Fruit fly (Drosophila melanogaster) whole organism, embryonic: ENCODE measurements around the gene CtBP.

Experiments
- Aef1 ChIP-seq: fragments of 200-800 bp; sonication (Bioruptor generic); IDR thresholded peaks from 3 replicates; pipeline ENCODE4 v1.3.6; 2022; ENCODE audit warnings: missing biosample characterization, missing genetic modification characterization
- CG10147 ChIP-seq: fragments of 200-800 bp; sonication (Bioruptor generic); optimal IDR thresholded peaks from 2 replicates; lab custom pipeline; 2019; ENCODE audit warnings: missing biosample characterization, mild to moderate bottlenecking, missing genetic modification characterization, moderate library complexity
- CG10366 ChIP-seq: fragments of 200-800 bp; sonication (Bioruptor generic); IDR thresholded peaks from 2 replicates; pipeline ENCODE4 v1.3.6; 2022; ENCODE audit warnings: missing biosample characterization, missing genetic modification characterization
- CG11456 ChIP-seq: fragments of 200-800 bp; sonication (Bioruptor generic); IDR thresholded peaks from 3 replicates; pipeline ENCODE4 v1.3.6; 2022; ENCODE audit warnings: missing biosample characterization, missing genetic modification characterization
- CG12155 ChIP-seq: fragments of 200-800 bp; sonication (Bioruptor generic); optimal IDR thresholded peaks from 3 replicates; lab custom pipeline; 2016; ENCODE audit warnings: missing biosample characterization, missing genetic modification characterization
- CG14441 ChIP-seq: fragments of 200-800 bp; sonication (Bioruptor generic); IDR thresholded peaks from 2 replicates; pipeline ENCODE4 v1.3.6; 2022; ENCODE audit warnings: missing biosample characterization, missing genetic modification characterization
- CG15073 ChIP-seq: fragments of 200-800 bp; sonication (Bioruptor generic); optimal IDR thresholded peaks from 2 replicates; lab custom pipeline; 2016; ENCODE audit warnings: missing biosample characterization, missing genetic modification characterization
- CG15269 ChIP-seq: fragments of 200-800 bp; sonication (Bioruptor generic); optimal IDR thresholded peaks from 2 replicates; lab custom pipeline; 2018; ENCODE audit warnings: missing biosample characterization, mild to moderate bottlenecking, missing genetic modification characterization, moderate library complexity
- CG17802 ChIP-seq: fragments of 200-800 bp; sonication (Bioruptor generic); optimal IDR thresholded peaks from 2 replicates; lab custom pipeline; 2018; ENCODE audit warnings: missing biosample characterization, mild to moderate bottlenecking, missing genetic modification characterization, moderate library complexity
- CG31441 ChIP-seq: fragments of 200-800 bp; sonication (Bioruptor generic); IDR thresholded peaks from 2 replicates; pipeline ENCODE4 v1.3.6; 2022; ENCODE audit warnings: missing biosample characterization, missing genetic modification characterization
- CG3847 ChIP-seq: fragments of 200-800 bp; sonication (Bioruptor generic); IDR thresholded peaks from 2 replicates; pipeline ENCODE4 v1.3.6; 2022; ENCODE audit warnings: missing biosample characterization, missing genetic modification characterization
- CG4328 ChIP-seq: fragments of 200-800 bp; sonication (Bioruptor generic); optimal IDR thresholded peaks from 3 replicates; lab custom pipeline; 2017; ENCODE audit warnings: missing biosample characterization, missing genetic modification reagents, missing genetic modification characterization
- CG5953 ChIP-seq: fragments of 200-800 bp; sonication (Bioruptor generic); IDR thresholded peaks from 2 replicates; pipeline ENCODE4 v1.3.6; 2022; ENCODE audit warnings: missing biosample characterization, missing genetic modification characterization
- CG6689 ChIP-seq: fragments of 200-800 bp; sonication (Bioruptor generic); IDR thresholded peaks from 2 replicates; pipeline ENCODE4 v1.3.6; 2022; ENCODE audit warnings: missing biosample characterization, missing genetic modification characterization
- CG7745 ChIP-seq: fragments of 200-800 bp; sonication (Bioruptor generic); optimal IDR thresholded peaks from 2 replicates; lab custom pipeline; 2018; ENCODE audit warnings: missing biosample characterization, mild to moderate bottlenecking, missing genetic modification characterization, moderate library complexity
- CG7839 ChIP-seq: fragments of 200-800 bp; sonication (Bioruptor generic); optimal IDR thresholded peaks from 3 replicates; lab custom pipeline; 2018; ENCODE audit warnings: missing biosample characterization, mild to moderate bottlenecking, missing genetic modification characterization, moderate library complexity
- CG9932 ChIP-seq: fragments of 200-800 bp; sonication (Bioruptor generic); IDR thresholded peaks from 2 replicates; pipeline ENCODE4 v1.3.6; 2022; ENCODE audit warnings: missing biosample characterization, missing genetic modification characterization
- D19B ChIP-seq: fragments of 200-800 bp; sonication (Bioruptor generic); optimal IDR thresholded peaks from 2 replicates; lab custom pipeline; 2017; ENCODE audit warnings: missing biosample characterization, mild to moderate bottlenecking, missing genetic modification characterization
- Gug ChIP-seq: fragments of 200-800 bp; sonication (Bioruptor generic); IDR thresholded peaks from 4 replicates; pipeline ENCODE4 v1.3.6; 2022; ENCODE audit warnings: missing biosample characterization, missing genetic modification characterization
- Hey ChIP-seq: fragments of 200-800 bp; sonication (Bioruptor generic); optimal IDR thresholded peaks from 3 replicates; lab custom pipeline; 2018; ENCODE audit warnings: missing biosample characterization, mild to moderate bottlenecking, missing genetic modification characterization
- Hr51 ChIP-seq, 2 experiments: fragments of 200-800 bp; sonication (Bioruptor generic); optimal IDR thresholded peaks; 2 replicates in 1 of 2; 3 replicates in 1 of 2; lab custom pipeline; 2016 to 2018; ENCODE audit warnings: missing biosample characterization in 2 of 2, missing genetic modification characterization in 2 of 2, mild to moderate bottlenecking in 1 of 2, moderate library complexity in 1 of 2
- Med ChIP-seq: fragments of 200-800 bp; sonication (Bioruptor generic); peaks from one replicate; lab custom pipeline; 2016; ENCODE audit warnings: missing biosample characterization, missing genetic modification characterization, mild to moderate bottlenecking, inconsistent platforms, moderate library complexity
- Optix ChIP-seq: fragments of 200-800 bp; sonication (Bioruptor generic); IDR thresholded peaks from 3 replicates; pipeline ENCODE4 v1.3.6; 2022; ENCODE audit warnings: missing biosample characterization, missing genetic modification characterization
- Ptx1 ChIP-seq: fragments of 200-800 bp; sonication (Bioruptor generic); IDR thresholded peaks from 2 replicates; pipeline ENCODE4 v1.3.6; 2022; ENCODE audit warnings: missing biosample characterization, missing genetic modification characterization
- Rfx ChIP-seq: fragments of 200-800 bp; sonication (Bioruptor generic); IDR thresholded peaks from 2 replicates; pipeline ENCODE4 v1.3.6; 2022; ENCODE audit warnings: missing biosample characterization, missing genetic modification characterization
- al ChIP-seq: fragments of 200-800 bp; sonication (Bioruptor generic); IDR thresholded peaks from 2 replicates; pipeline ENCODE4 v1.3.6; 2022; ENCODE audit warnings: missing biosample characterization, missing genetic modification characterization
- grau ChIP-seq: fragments of 200-800 bp; optimal IDR thresholded peaks from 3 replicates; lab custom pipeline; 2019; ENCODE audit warnings: missing biosample characterization, mild to moderate bottlenecking, missing genetic modification characterization, moderate library complexity
- lmd ChIP-seq: fragments of 200-800 bp; sonication (Bioruptor generic); IDR thresholded peaks from 2 replicates; pipeline ENCODE4 v1.3.6; 2022; ENCODE audit warnings: missing biosample characterization, missing genetic modification characterization
- mirr ChIP-seq: fragments of 200-800 bp; sonication (Bioruptor generic); optimal IDR thresholded peaks from 3 replicates; lab custom pipeline; 2018; ENCODE audit warnings: missing biosample characterization, mild to moderate bottlenecking, missing genetic modification characterization
- org-1 ChIP-seq: fragments of 200-800 bp; sonication (Bioruptor generic); optimal IDR thresholded peaks from 2 replicates; lab custom pipeline; 2017; ENCODE audit warnings: missing biosample characterization, missing genetic modification characterization
- pum ChIP-seq: fragments of 200-800 bp; sonication (Bioruptor generic); optimal IDR thresholded peaks from 2 replicates; lab custom pipeline; 2016; ENCODE audit warnings: missing biosample characterization, missing genetic modification characterization
- row ChIP-seq: fragments of 200-800 bp; sonication (Bioruptor generic); IDR thresholded peaks from 3 replicates; pipeline ENCODE4 v1.3.6; 2022; ENCODE audit warnings: missing biosample characterization, missing genetic modification characterization
- sens ChIP-seq: fragments of 200-800 bp; sonication (Bioruptor generic); peaks from one replicate; lab custom pipeline; 2016; ENCODE audit warnings: missing biosample characterization, missing genetic modification characterization
- slbo ChIP-seq: fragments of 200-800 bp; sonication (Bioruptor generic); IDR thresholded peaks from 2 replicates; pipeline ENCODE4 v1.3.6; 2022; ENCODE audit warnings: missing biosample characterization, missing genetic modification characterization
- vvl ChIP-seq: fragments of 200-800 bp; sonication (Bioruptor generic); IDR thresholded peaks from 2 replicates; pipeline ENCODE4 v1.3.6; 2022; ENCODE audit warnings: missing biosample characterization, missing genetic modification characterization
- zfh2 ChIP-seq: fragments of 200-800 bp; sonication (Bioruptor generic); optimal IDR thresholded peaks from 2 replicates; lab custom pipeline; 2016; ENCODE audit warnings: missing biosample characterization, missing genetic modification characterization

The CtBP gene

dm6 chr3R:13039037-13039583 lies 27.7 kb downstream of the CtBP start:
- no peak for TF ChIP-seq Hr51 (GFP tag; optimal IDR thresholded peaks at IDR 0.05; lab: Kevin White, UChicago)
- peak; percentile 54; the same call in 1 of the 2 replicates for TF ChIP-seq Rfx (GFP tag; lab: Robert Waterston, UW)
- 0 out of 2 replicates have a peak, but pooled peaks have one; percentile 22 for TF ChIP-seq CG14441 (GFP tag; lab: Robert Waterston, UW)
- 0 out of 2 replicates have a peak, but pooled peaks have one; percentile 11 for TF ChIP-seq CG10366
- TF ChIP-seq CG11456 = peak; percentile 29; the same call in 1 of the 3 replicates
- 0 out of 2 replicates have a peak, but pooled peaks have one; percentile 14 for TF ChIP-seq CG6689
- TF ChIP-seq lmd = peak; percentile 36; the same call in 1 of the 2 replicates
- peak; percentile 65 for TF ChIP-seq Med (GFP tag; lab: Kevin White, UChicago)
- TF ChIP-seq CG17802 (tag; lab: Kevin White, UChicago) = no peak
- TF ChIP-seq zfh2 (GFP tag; lab: Kevin White, UChicago) = peak; percentile 10
- TF ChIP-seq CG4328 = no peak
- TF ChIP-seq org-1 (GFP tag; lab: Kevin White, UChicago) = no peak
- 0 out of 2 replicates have a peak, but pooled peaks have one; percentile 12 for TF ChIP-seq al (GFP tag; lab: Robert Waterston, UW)
- peak; percentile 55 for TF ChIP-seq grau (tag; lab: Kevin White, UChicago)
- TF ChIP-seq vvl (GFP tag; lab: Robert Waterston, UW) = peak; percentile 57; the same call in 1 of the 2 replicates
- no peak for TF ChIP-seq CG7839 (tag; lab: Kevin White, UChicago)
- TF ChIP-seq Optix = 0 out of 3 replicates have a peak, but pooled peaks have one; percentile 10
- no peak for TF ChIP-seq Hey (tag; lab: Kevin White, UChicago)
- 0 out of 2 replicates have a peak, but pooled peaks have one; percentile 5 for TF ChIP-seq CG5953
- TF ChIP-seq CG3847 (GFP tag; lab: Robert Waterston, UW) = no peak
- TF ChIP-seq Aef1 (GFP tag; lab: Robert Waterston, UW) = peak; percentile 40; the same call in 1 of the 3 replicates
- TF ChIP-seq CG15269 (tag; lab: Kevin White, UChicago) = no peak
- TF ChIP-seq row (GFP tag; lab: Robert Waterston, UW) = peak; percentile 63; the same call in 2 of the 3 replicates
- TF ChIP-seq sens (GFP tag; lab: Kevin White, UChicago) = peak; percentile 61
- TF ChIP-seq Gug (GFP tag; lab: Robert Waterston, UW) = peak; percentile 53; the same call in 3 of the 4 replicates
- TF ChIP-seq pum (GFP tag; lab: Kevin White, UChicago) = no peak
- TF ChIP-seq CG9932 (GFP tag; lab: Robert Waterston, UW) = peak; percentile 47
- peak; percentile 64 for TF ChIP-seq slbo (GFP tag; lab: Robert Waterston, UW)
- TF ChIP-seq Ptx1 (GFP tag; lab: Robert Waterston, UW) = peak; percentile 37; the same call in 1 of the 2 replicates
- no peak for TF ChIP-seq D19B (GFP tag; lab: Kevin White, UChicago)
- TF ChIP-seq CG10147 (GFP tag; lab: Kevin White, UChicago) = no peak

- TF ChIP-seq mirr (GFP tag; lab: Kevin White, UChicago) = no peak
- no peak for TF ChIP-seq CG31441 (GFP tag; lab: Robert Waterston, UW)
- TF ChIP-seq CG15073 (GFP tag; lab: Kevin White, UChicago) = peak; percentile 14
- no peak for TF ChIP-seq CG7745 (tag; lab: Kevin White, UChicago)
- no peak for TF ChIP-seq CG12155 (GFP tag; lab: Kevin White, UChicago)
Measured at dm6 chr3R:13041750-13042149, 30.3 kb downstream of the CtBP start, which contains the start of gene CG11670. CG11670 (plus strand) TSS chr3R:13042050.
